Fruit fly (Drosophila melanogaster) whole organism, embryonic: ENCODE measurements around the gene CG33181.

Source experiments
- Awh ChIP-seq: fragments of 200-800 bp; sonication (Bioruptor generic); IDR thresholded peaks from 2 replicates; pipeline ENCODE4, ENCODE4 v1.3.6; 2022; ENCODE audit warnings: missing biosample characterization, missing genetic modification characterization
- Bdp1 ChIP-seq: fragments of 200-800 bp; sonication (Bioruptor generic); optimal IDR thresholded peaks from 3 replicates; lab custom pipeline; 2016; ENCODE audit warnings: missing biosample characterization, missing genetic modification characterization
- CG10147 ChIP-seq: fragments of 200-800 bp; sonication (Bioruptor generic); optimal IDR thresholded peaks from 2 replicates; lab custom pipeline; 2019; ENCODE audit warnings: missing biosample characterization, mild to moderate bottlenecking, missing genetic modification characterization, moderate library complexity
- CG12299 ChIP-seq: fragments of 200-800 bp; sonication (Bioruptor generic); optimal IDR thresholded peaks from 2 replicates; lab custom pipeline; 2018; ENCODE audit warnings: missing biosample characterization, mild to moderate bottlenecking, missing genetic modification characterization
- CG12659 ChIP-seq: fragments of 200-800 bp; sonication (Bioruptor generic); optimal IDR thresholded peaks from 3 replicates; lab custom pipeline; 2017; ENCODE audit warnings: mild to moderate bottlenecking, missing biosample characterization, missing genetic modification reagents, missing genetic modification characterization
- CG12769 ChIP-seq: fragments of 200-800 bp; sonication (Bioruptor generic); optimal IDR thresholded peaks from 2 replicates; lab custom pipeline; 2019; ENCODE audit warnings: missing biosample characterization, mild to moderate bottlenecking, missing genetic modification characterization, moderate library complexity
- CG13424 ChIP-seq: fragments of 200-800 bp; sonication (Bioruptor generic); optimal IDR thresholded peaks from 2 replicates; lab custom pipeline; 2019; ENCODE audit warnings: missing biosample characterization, mild to moderate bottlenecking, missing genetic modification characterization, moderate library complexity
- CG14965 ChIP-seq: fragments of 200-800 bp; sonication (Bioruptor generic); optimal IDR thresholded peaks from 2 replicates; lab custom pipeline; 2016; ENCODE audit warnings: missing biosample characterization, missing genetic modification characterization, borderline replicate concordance
- CG17829 ChIP-seq: fragments of 200-800 bp; optimal IDR thresholded peaks from 2 replicates; lab custom pipeline; 2019; ENCODE audit warnings: missing biosample characterization, mild to moderate bottlenecking, missing genetic modification characterization, moderate library complexity
- CG18476 ChIP-seq: fragments of 200-800 bp; sonication (Bioruptor generic); optimal IDR thresholded peaks from 2 replicates; lab custom pipeline; 2016; ENCODE audit warnings: missing biosample characterization, mild to moderate bottlenecking, missing genetic modification characterization
- CG2199 ChIP-seq: fragments of 200-800 bp; sonication (Bioruptor generic); IDR thresholded peaks from 3 replicates; pipeline ENCODE4 v1.3.6; 2022; ENCODE audit warnings: missing biosample characterization, missing genetic modification characterization
- CG31365 ChIP-seq: fragments of 200-800 bp; sonication (Bioruptor generic); optimal IDR thresholded peaks from 2 replicates; lab custom pipeline; 2018; ENCODE audit warnings: missing biosample characterization, mild to moderate bottlenecking, missing genetic modification characterization
- CG3281 ChIP-seq: fragments of 200-800 bp; sonication (Bioruptor generic); optimal IDR thresholded peaks from 3 replicates; lab custom pipeline; 2017; ENCODE audit warnings: missing biosample characterization, mild to moderate bottlenecking, missing genetic modification characterization
- CG3407 ChIP-seq: fragments of 200-800 bp; sonication (Bioruptor generic); optimal IDR thresholded peaks from 2 replicates; lab custom pipeline; 2018; ENCODE audit warnings: missing biosample characterization, mild to moderate bottlenecking, missing genetic modification characterization
- CG3838 ChIP-seq: fragments of 200-800 bp; sonication (Bioruptor generic); optimal IDR thresholded peaks from 3 replicates; lab custom pipeline; 2016; ENCODE audit warnings: missing biosample characterization, missing genetic modification characterization
- CG43689 ChIP-seq: fragments of 200-800 bp; sonication (Bioruptor generic); IDR thresholded peaks from 2 replicates; pipeline ENCODE4 v1.3.6; 2022; ENCODE audit warnings: missing biosample characterization, missing genetic modification characterization
- CG4820 ChIP-seq: fragments of 200-800 bp; sonication (Bioruptor generic); optimal IDR thresholded peaks from 3 replicates; lab custom pipeline; 2016; ENCODE audit warnings: missing biosample characterization, missing genetic modification characterization
- CG6175 ChIP-seq: fragments of 200-800 bp; sonication (Bioruptor generic); IDR thresholded peaks from 3 replicates; pipeline ENCODE4 v1.3.6; 2022; ENCODE audit warnings: missing biosample characterization, missing genetic modification characterization
- CG6813 ChIP-seq: fragments of 200-800 bp; sonication (Bioruptor generic); optimal IDR thresholded peaks from 2 replicates; lab custom pipeline; 2017; ENCODE audit warnings: missing biosample characterization, missing genetic modification characterization, mild to moderate bottlenecking, moderate library complexity, missing genetic modification reagents
- CG7357 ChIP-seq: fragments of 200-800 bp; sonication (Bioruptor generic); IDR thresholded peaks from 3 replicates; pipeline ENCODE4 v1.3.6; 2022; ENCODE audit warnings: missing biosample characterization, missing genetic modification characterization
- CG7839 ChIP-seq: fragments of 200-800 bp; sonication (Bioruptor generic); optimal IDR thresholded peaks from 3 replicates; lab custom pipeline; 2018; ENCODE audit warnings: missing biosample characterization, mild to moderate bottlenecking, missing genetic modification characterization, moderate library complexity
- Camta ChIP-seq: fragments of 200-800 bp; sonication (Bioruptor generic); optimal IDR thresholded peaks from 2 replicates; lab custom pipeline; 2016; ENCODE audit warnings: missing biosample characterization, missing genetic modification characterization
- CkIIα-i1 ChIP-seq: fragments of 200-800 bp; sonication (Bioruptor generic); IDR thresholded peaks from 2 replicates; pipeline ENCODE4 v1.3.6; 2022; ENCODE audit warnings: missing biosample characterization, missing genetic modification characterization
- Dad ChIP-seq: fragments of 200-800 bp; sonication (Bioruptor generic); optimal IDR thresholded peaks from 3 replicates; lab custom pipeline; 2016; ENCODE audit warnings: missing biosample characterization, missing genetic modification characterization
- Doc2 ChIP-seq: fragments of 200-800 bp; sonication (Bioruptor generic); IDR thresholded peaks from 2 replicates; pipeline ENCODE4 v1.3.6; 2022; ENCODE audit warnings: missing biosample characterization, missing genetic modification characterization
- HLH4C ChIP-seq: fragments of 200-800 bp; sonication (Bioruptor generic); IDR thresholded peaks from 3 replicates; pipeline ENCODE4 v1.3.6; 2022; ENCODE audit warnings: missing biosample characterization, missing genetic modification characterization; ENCODE audit not compliant: partially characterized antibody
- Lhr ChIP-seq: fragments of 200-800 bp; sonication (Bioruptor generic); optimal IDR thresholded peaks from 3 replicates; lab custom pipeline; 2017; ENCODE audit warnings: mild to moderate bottlenecking, missing biosample characterization, missing genetic modification reagents, missing genetic modification characterization
- Mrtf ChIP-seq: fragments of 200-800 bp; sonication (Bioruptor generic); IDR thresholded peaks from 3 replicates; pipeline ENCODE4 v1.3.6; 2022; ENCODE audit warnings: missing biosample characterization, missing genetic modification characterization
- Nf-YB ChIP-seq: fragments of 200-800 bp; sonication (Bioruptor generic); optimal IDR thresholded peaks from 3 replicates; lab custom pipeline; 2019; ENCODE audit warnings: missing biosample characterization, mild to moderate bottlenecking, missing genetic modification characterization, moderate library complexity
- Optix ChIP-seq: fragments of 200-800 bp; sonication (Bioruptor generic); IDR thresholded peaks from 3 replicates; pipeline ENCODE4 v1.3.6; 2022; ENCODE audit warnings: missing biosample characterization, missing genetic modification characterization
- PHDP ChIP-seq: fragments of 200-800 bp; sonication (Bioruptor generic); optimal IDR thresholded peaks from 3 replicates; lab custom pipeline; 2018; ENCODE audit warnings: missing biosample characterization, mild to moderate bottlenecking, missing genetic modification characterization, moderate library complexity
- Stat92E ChIP-seq, 3 experiments: fragments of >200 bp in 2 of 3; fragments of 200-800 bp in 1 of 3; sonication (Bioruptor generic) in 1 of 3; optimal IDR thresholded peaks; 2 replicates each; lab custom pipeline; 2017 to 2019; ENCODE audit warnings: missing biosample characterization in 3 of 3, missing genetic modification characterization in 3 of 3, mild to moderate bottlenecking in 1 of 3, moderate library complexity in 1 of 3
- Tbp ChIP-seq: fragments of >200 bp; optimal IDR thresholded peaks from 2 replicates; lab custom pipeline; 2018; ENCODE audit warnings: missing biosample characterization, missing genetic modification characterization
- Trl ChIP-seq, 3 experiments: fragments of >200 bp in 2 of 3; fragments of 200-800 bp in 1 of 3; sonication (Bioruptor generic) in 1 of 3; optimal IDR thresholded peaks; 2 replicates in 1 of 3; 3 replicates in 2 of 3; lab custom pipeline; 2016 to 2017; ENCODE audit warnings: missing biosample characterization in 1 of 3, missing genetic modification characterization in 1 of 3
- Xrp1 ChIP-seq: fragments of 200-800 bp; sonication (Bioruptor generic); IDR thresholded peaks from 2 replicates; pipeline ENCODE4 v1.3.6; 2022; ENCODE audit warnings: missing biosample characterization, missing genetic modification characterization
- ap ChIP-seq: fragments of 200-800 bp; sonication (Bioruptor generic); IDR thresholded peaks from 2 replicates; pipeline ENCODE4 v1.3.6; 2022; ENCODE audit warnings: missing biosample characterization, missing genetic modification characterization
- bab2 ChIP-seq: fragments of 200-800 bp; sonication (Bioruptor generic); optimal IDR thresholded peaks from 2 replicates; lab custom pipeline; 2016; ENCODE audit warnings: missing biosample characterization, missing genetic modification characterization
- bigmax ChIP-seq: fragments of 200-800 bp; sonication (Bioruptor generic); optimal IDR thresholded peaks from 2 replicates; lab custom pipeline; 2018; ENCODE audit warnings: missing biosample characterization, mild to moderate bottlenecking, missing genetic modification characterization
- chm ChIP-seq: fragments of 200-800 bp; sonication (Bioruptor generic); IDR thresholded peaks from 2 replicates; pipeline ENCODE4 v1.3.6; 2022; ENCODE audit warnings: missing biosample characterization, missing genetic modification characterization
- danr ChIP-seq: fragments of 200-800 bp; sonication (Bioruptor generic); IDR thresholded peaks from 2 replicates; pipeline ENCODE4 v1.3.6; 2022; ENCODE audit warnings: missing biosample characterization, missing genetic modification characterization
- dmrt11E ChIP-seq: fragments of 200-800 bp; sonication (Bioruptor generic); optimal IDR thresholded peaks from 3 replicates; lab custom pipeline; 2018; ENCODE audit warnings: missing biosample characterization, mild to moderate bottlenecking, missing genetic modification characterization, moderate library complexity
- esg ChIP-seq: fragments of 200-800 bp; sonication (Bioruptor generic); conservative IDR thresholded peaks from 2 replicates; pipeline ENCODE4 v1.3.6; 2022; ENCODE audit warnings: missing biosample characterization, missing genetic modification characterization
- exex ChIP-seq: fragments of 200-800 bp; sonication (Bioruptor generic); optimal IDR thresholded peaks from 4 replicates; lab custom pipeline; 2018; ENCODE audit warnings: missing biosample characterization, mild to moderate bottlenecking, missing genetic modification characterization, moderate library complexity
- gcm2 ChIP-seq: fragments of 200-800 bp; sonication (Bioruptor generic); optimal IDR thresholded peaks from 2 replicates; lab custom pipeline; 2016; ENCODE audit warnings: missing biosample characterization, missing genetic modification characterization
- lilli ChIP-seq: fragments of 200-800 bp; sonication (Bioruptor generic); optimal IDR thresholded peaks from 3 replicates; lab custom pipeline; 2016; ENCODE audit warnings: missing biosample characterization, missing genetic modification characterization
- nau ChIP-seq: fragments of 200-800 bp; sonication (Bioruptor generic); optimal IDR thresholded peaks from 3 replicates; lab custom pipeline; 2017; ENCODE audit warnings: missing biosample characterization, mild to moderate bottlenecking, missing genetic modification characterization, missing genetic modification reagents
- otp ChIP-seq: fragments of 200-800 bp; sonication (Bioruptor generic); IDR thresholded peaks from 3 replicates; pipeline ENCODE4, ENCODE4 v1.3.6; 2022; ENCODE audit warnings: missing biosample characterization, missing genetic modification characterization
- pb ChIP-seq: fragments of 200-800 bp; sonication (Bioruptor generic); optimal IDR thresholded peaks from 3 replicates; lab custom pipeline; 2016; ENCODE audit warnings: missing biosample characterization, missing genetic modification characterization
- row ChIP-seq: fragments of 200-800 bp; sonication (Bioruptor generic); IDR thresholded peaks from 3 replicates; pipeline ENCODE4 v1.3.6; 2022; ENCODE audit warnings: missing biosample characterization, missing genetic modification characterization
- sqz ChIP-seq: fragments of 200-800 bp; sonication (Bioruptor generic); optimal IDR thresholded peaks from 3 replicates; lab custom pipeline; 2018; ENCODE audit warnings: missing biosample characterization, mild to moderate bottlenecking, missing genetic modification characterization

Gene CG33181

dm6 chrX:8455019-8455555, 34.1 kb upstream of the CG33181 start, which contains the start of gene org-1 (continued):
- TF ChIP-seq CG6175 (GFP tag; lab: Robert Waterston, UW) (peak; percentile 93), Trl (optimal IDR thresholded peaks at IDR 0.05; lab: Kevin White, UChicago) (no peak), Trl (GFP tag; optimal IDR thresholded peaks at IDR 0.05; lab: Kevin White, UChicago) (peak; percentile 76), CG4820 (GFP tag; lab: Kevin White, UChicago) (peak; percentile 96), CG3281 (GFP tag; lab: Kevin White, UChicago) (peak; percentile 88), Nf-YB (GFP tag; lab: Kevin White, UChicago) (peak; percentile 97), CG17829 (tag; lab: Kevin White, UChicago) (peak; percentile 97), danr (GFP tag; lab: Robert Waterston, UW) (peak; percentile 95), CG31365 (tag; lab: Kevin White, UChicago) (peak; percentile 76), CG2199 (GFP tag; lab: Robert Waterston, UW) (peak; percentile 98), CG13424 (tag; lab: Kevin White, UChicago) (peak; percentile 97), esg (GFP tag; lab: Robert Waterston, UW) (peak; percentile 97), Doc2 (GFP tag; lab: Robert Waterston, UW) (peak; percentile 86), sqz (GFP tag; lab: Kevin White, UChicago) (peak; percentile 96), CG3838 (GFP tag; lab: Kevin White, UChicago) (peak; percentile 50), CG6813 (GFP tag; lab: Kevin White, UChicago) (peak; percentile 91), Xrp1 (GFP tag; lab: Robert Waterston, UW) (peak; percentile 98), CG12299 (tag; lab: Kevin White, UChicago) (peak; percentile 88), ap (GFP tag; lab: Robert Waterston, UW) (peak; percentile 97), CG14965 (GFP tag; lab: Kevin White, UChicago) (no peak), pb (GFP tag; lab: Kevin White, UChicago) (peak; percentile 47), lilli (GFP tag; lab: Kevin White, UChicago) (peak; percentile 88), Tbp (GFP tag; lab: Kevin White, UChicago) (no peak), CG10147 (GFP tag; lab: Kevin White, UChicago) (peak; percentile 87), CG7357 (GFP tag; lab: Robert Waterston, UW) (peak; percentile 92), bigmax (GFP tag; lab: Kevin White, UChicago) (peak; percentile 25), CG43689 (GFP tag; lab: Robert Waterston, UW) (peak; percentile 94), dmrt11E (peak; percentile 98), row (GFP tag; lab: Robert Waterston, UW) (peak; percentile 99), PHDP (tag; lab: Kevin White, UChicago) (peak; percentile 94), Mrtf (GFP tag; lab: Robert Waterston, UW) (peak; percentile 98), HLH4C (GFP tag; lab: Robert Waterston, UW) (no peak), CG12659 (GFP tag; lab: Kevin White, UChicago) (peak; percentile 94), CG7839 (tag; lab: Kevin White, UChicago) (peak; percentile 96), chm (GFP tag; lab: Robert Waterston, UW) (peak; percentile 99), exex (tag; lab: Kevin White, UChicago) (peak; percentile 58), Lhr (peak; percentile 85), CG18476 (GFP tag; lab: Kevin White, UChicago) (peak; percentile 88), Stat92E (GFP tag; optimal IDR thresholded peaks at IDR 0.05; lab: Kevin White, UChicago) (peak in 1 of 3 experiments; percentile 89), nau (GFP tag; lab: Kevin White, UChicago) (peak; percentile 86), CG3407 (GFP tag; lab: Kevin White, UChicago) (peak; percentile 93), Optix (peak; percentile 96), Bdp1 (GFP tag; lab: Kevin White, UChicago) (peak; percentile 46), otp (peak; percentile 98), CG12769 (tag; lab: Kevin White, UChicago) (peak; percentile 95), gcm2 (GFP tag; lab: Kevin White, UChicago) (peak; percentile 76), CkIIα-i1 (GFP tag; lab: Robert Waterston, UW) (peak; percentile 76; the same call in 1 of the 2 replicates), bab2 (peak; percentile 75), Awh (GFP tag; lab: Robert Waterston, UW) (peak; percentile 98), Dad (GFP tag; lab: Kevin White, UChicago) (peak; percentile 78), Camta (GFP tag; lab: Kevin White, UChicago) (peak; percentile 88)
